Fruit fly (Drosophila melanogaster) whole organism, wandering third instar larva: ENCODE results near the gene Fkbp39.

Experiments
- Abd-B ChIP-seq: fragments of >200 bp; optimal IDR thresholded peaks from 2 replicates; lab custom pipeline; 2017; ENCODE audit warnings: missing biosample characterization, missing genetic modification characterization
- CG32264 ChIP-seq: fragments of 200-800 bp; sonication (Bioruptor generic); optimal IDR thresholded peaks from 2 replicates; lab custom pipeline; 2016; ENCODE audit warnings: missing biosample characterization, missing genetic modification characterization
- CG9705 ChIP-seq: fragments of 200-800 bp; sonication (Bioruptor generic); optimal IDR thresholded peaks from 2 replicates; lab custom pipeline; 2018; ENCODE audit warnings: missing biosample characterization, mild to moderate bottlenecking, missing genetic modification characterization
- CrebA ChIP-seq: fragments of 200-800 bp; sonication (Bioruptor generic); optimal IDR thresholded peaks from 2 replicates; lab custom pipeline; 2016; ENCODE audit warnings: missing biosample characterization, mild to moderate bottlenecking, missing genetic modification characterization, borderline replicate concordance
- Dfd ChIP-seq: fragments of >200 bp; optimal IDR thresholded peaks from 2 replicates; lab custom pipeline; 2017; ENCODE audit warnings: missing biosample characterization, missing genetic modification characterization
- Dif ChIP-seq: fragments of 200-275, 200-300 bp; sonication (Bioruptor generic); optimal IDR thresholded peaks from 2 replicates; lab custom pipeline; 2018; ENCODE audit warnings: missing biosample characterization, missing genetic modification characterization; ENCODE audit not compliant: partially characterized antibody
- GATAd ChIP-seq: sonication (Bioruptor generic); optimal IDR thresholded peaks from 2 replicates; lab custom pipeline; 2016; ENCODE audit warnings: missing biosample characterization, missing genetic modification characterization
- HLH106 ChIP-seq: fragments of 200-800 bp; optimal IDR thresholded peaks from 3 replicates; lab custom pipeline; 2019; ENCODE audit warnings: missing biosample characterization, mild to moderate bottlenecking, missing genetic modification characterization, moderate library complexity
- Hnf4 ChIP-seq: fragments of 200-800 bp; sonication (Bioruptor generic); optimal IDR thresholded peaks from 2 replicates; lab custom pipeline; 2016; ENCODE audit warnings: missing biosample characterization, mild to moderate bottlenecking, missing genetic modification characterization
- Hr78 ChIP-seq: fragments of >200 bp; optimal IDR thresholded peaks from 2 replicates; lab custom pipeline; 2017; ENCODE audit warnings: missing biosample characterization, missing genetic modification characterization
- Hr83 ChIP-seq: fragments of 200-300 bp; sonication (Bioruptor generic); optimal IDR thresholded peaks from 2 replicates; lab custom pipeline; 2016; ENCODE audit warnings: missing biosample characterization, mild to moderate bottlenecking, missing genetic modification characterization, moderate library complexity; ENCODE audit not compliant: poor library complexity, severe bottlenecking
- Jra ChIP-seq: sonication (Bioruptor generic); optimal IDR thresholded peaks from 2 replicates; lab custom pipeline; 2016; ENCODE audit warnings: missing biosample characterization, missing genetic modification characterization
- Mio ChIP-seq: sonication (Bioruptor generic); optimal IDR thresholded peaks from 2 replicates; lab custom pipeline; 2016; ENCODE audit warnings: missing biosample characterization, missing genetic modification characterization
- Myc ChIP-seq: fragments of >200 bp; optimal IDR thresholded peaks from 2 replicates; lab custom pipeline; 2017
- N ChIP-seq: fragments of >200 bp; optimal IDR thresholded peaks from 2 replicates; lab custom pipeline; 2018; ENCODE audit warnings: missing biosample characterization, missing external identifiers, missing genetic modification characterization
- OdsH ChIP-seq: fragments of 200-800 bp; sonication (Bioruptor generic); optimal IDR thresholded peaks from 2 replicates; lab custom pipeline; 2016; ENCODE audit warnings: missing biosample characterization, mild to moderate bottlenecking, missing genetic modification characterization
- Rel ChIP-seq, 2 experiments: fragments of 200-800 bp; sonication (Bioruptor generic) in 1 of 2; optimal IDR thresholded peaks; 2 replicates in 1 of 2; 3 replicates in 1 of 2; lab custom pipeline; 2016 to 2019; ENCODE audit warnings: mild to moderate bottlenecking in 2 of 2, missing biosample characterization in 2 of 2, missing genetic modification characterization in 2 of 2, moderate library complexity in 1 of 2
- Sp1 ChIP-seq: fragments of 200-800 bp; sonication (Bioruptor generic); optimal IDR thresholded peaks from 3 replicates; lab custom pipeline; 2019; ENCODE audit warnings: missing biosample characterization, mild to moderate bottlenecking, missing genetic modification characterization, moderate library complexity
- Vsx2 ChIP-seq: fragments of 200-300, 225-300 bp; sonication (Bioruptor generic); optimal IDR thresholded peaks from 2 replicates; lab custom pipeline; 2018; ENCODE audit warnings: missing biosample characterization, missing genetic modification characterization; ENCODE audit not compliant: partially characterized antibody
- br ChIP-seq: fragments of 200-800 bp; sonication (Bioruptor generic); optimal IDR thresholded peaks from 2 replicates; lab custom pipeline; 2016; ENCODE audit warnings: missing biosample characterization, missing genetic modification characterization
- brk ChIP-seq: fragments of 200-800 bp; sonication (Bioruptor generic); optimal IDR thresholded peaks from 2 replicates; lab custom pipeline; 2016; ENCODE audit warnings: missing biosample characterization, mild to moderate bottlenecking, missing genetic modification characterization
- dl ChIP-seq, 2 experiments: fragments of 175-275, 200-275 bp in 1 of 2; fragments of 200-275 bp in 1 of 2; sonication (Bioruptor generic); optimal IDR thresholded peaks; lab custom pipeline; 2018; ENCODE audit warnings: mild to moderate bottlenecking in 2 of 2, missing biosample characterization in 2 of 2, missing genetic modification characterization in 2 of 2, moderate library complexity in 2 of 2; ENCODE audit not compliant: partially characterized antibody in 2 of 2, insufficient read depth in 1 of 2
- dmrt93B ChIP-seq: fragments of 200-800 bp; sonication (Bioruptor generic); optimal IDR thresholded peaks from 2 replicates; lab custom pipeline; 2018; ENCODE audit warnings: missing biosample characterization, mild to moderate bottlenecking, missing genetic modification characterization
- dsf ChIP-seq: sonication (Bioruptor generic); optimal IDR thresholded peaks from 2 replicates; lab custom pipeline; 2016; ENCODE audit warnings: missing biosample characterization, missing genetic modification characterization, borderline replicate concordance
- ey ChIP-seq: fragments of 200-800 bp; sonication (Bioruptor generic); optimal IDR thresholded peaks from 2 replicates; lab custom pipeline; 2016; ENCODE audit warnings: missing biosample characterization, missing genetic modification characterization
- foxo ChIP-seq, 2 experiments: fragments of 200-800 bp; sonication (Bioruptor generic); optimal IDR thresholded peaks; 2 replicates in 1 of 2; 3 replicates in 1 of 2; lab custom pipeline; 2016 to 2017; ENCODE audit warnings: missing biosample characterization in 2 of 2, missing genetic modification characterization in 2 of 2
- fru ChIP-seq: fragments of 200-800 bp; sonication (Bioruptor generic); optimal IDR thresholded peaks from 3 replicates; lab custom pipeline; 2016; ENCODE audit warnings: missing biosample characterization, mild to moderate bottlenecking, missing genetic modification characterization
- h ChIP-seq: fragments of 200-800 bp; sonication (Bioruptor generic); optimal IDR thresholded peaks from 3 replicates; lab custom pipeline; 2016; ENCODE audit warnings: missing biosample characterization, mild to moderate bottlenecking, missing genetic modification characterization
- jim ChIP-seq: fragments of 175-275, 200-325 bp; sonication (Bioruptor generic); optimal IDR thresholded peaks from 2 replicates; lab custom pipeline; 2016; ENCODE audit warnings: missing biosample characterization, mild to moderate bottlenecking, missing genetic modification characterization
- lola ChIP-seq: fragments of >200 bp; optimal IDR thresholded peaks from 2 replicates; lab custom pipeline; 2017; ENCODE audit warnings: missing biosample characterization, missing genetic modification characterization
- pan ChIP-seq: fragments of >200 bp; optimal IDR thresholded peaks from 2 replicates; lab custom pipeline; 2017
- psq ChIP-seq: fragments of 200-800 bp; sonication (Bioruptor generic); optimal IDR thresholded peaks from 3 replicates; lab custom pipeline; 2017; ENCODE audit warnings: missing biosample characterization, mild to moderate bottlenecking, missing genetic modification characterization, moderate library complexity
- rgr ChIP-seq: fragments of 200-800 bp; sonication (Bioruptor generic); optimal IDR thresholded peaks from 3 replicates; lab custom pipeline; 2016; ENCODE audit warnings: missing biosample characterization, mild to moderate bottlenecking, missing genetic modification characterization
- sage ChIP-seq: fragments of 200-800 bp; sonication (Bioruptor generic); optimal IDR thresholded peaks from 2 replicates; lab custom pipeline; 2016; ENCODE audit warnings: missing biosample characterization, mild to moderate bottlenecking, missing genetic modification characterization
- tai ChIP-seq: sonication (Bioruptor generic); optimal IDR thresholded peaks from 2 replicates; lab custom pipeline; 2016; ENCODE audit warnings: missing biosample characterization, missing genetic modification characterization

Fkbp39 gene

dm6 chr3R:15290642-15291118 is 42.3 kb downstream of the Fkbp39 start, which contains the start of gene CG45218:
Gene CG45218 (minus strand): TSS chr3R:15290799.
- TF ChIP-seq Myc = no peak
- TF ChIP-seq dmrt93B (GFP tag; lab: Kevin White, UChicago) = no peak
- TF ChIP-seq Jra (GFP tag; lab: Kevin White, UChicago) = peak; percentile 55
- TF ChIP-seq Vsx2 (GFP tag; lab: Kevin White, UChicago) = peak; percentile 21
- peak; percentile 78 for TF ChIP-seq Hr83 (GFP tag; lab: Kevin White, UChicago)
- peak; percentile 45 for TF ChIP-seq N (GFP tag; lab: Kevin White, UChicago)
- peak; percentile 68 for TF ChIP-seq Dif (GFP tag; lab: Kevin White, UChicago)
- peak; percentile 46 for TF ChIP-seq br
- peak in 1 of 2 experiments; percentile 7 for TF ChIP-seq dl (GFP tag; optimal IDR thresholded peaks at IDR 0.05; lab: Kevin White, UChicago; ENCODE audit: insufficient read depth in 1 of 2, partially characterized antibody in 2 of 2)
- no peak for TF ChIP-seq Sp1 (GFP tag; lab: Kevin White, UChicago)
- peak; percentile 68 for TF ChIP-seq h (GFP tag; lab: Kevin White, UChicago)
- peak; percentile 19 for TF ChIP-seq OdsH (GFP tag; lab: Kevin White, UChicago)
- TF ChIP-seq Abd-B (GFP tag; lab: Kevin White, UChicago) = no peak
- no peak for TF ChIP-seq CrebA (GFP tag; lab: Kevin White, UChicago)
- TF ChIP-seq foxo (GFP tag; optimal IDR thresholded peaks at IDR 0.05; lab: Kevin White, UChicago) = peak in 1 of 2 experiments; percentile 23
- TF ChIP-seq Hr78 (GFP tag; lab: Kevin White, UChicago) = no peak
- TF ChIP-seq HLH106 = no peak
- TF ChIP-seq rgr (GFP tag; lab: Kevin White, UChicago) = no peak
- TF ChIP-seq, all 38 proteins: peak for 10

- TF ChIP-seq pan (lab: Kevin White, UChicago) (no peak), psq (GFP tag; lab: Kevin White, UChicago) (no peak), dl (GFP tag; optimal IDR thresholded peaks at IDR 0.05; lab: Kevin White, UChicago; ENCODE audit: insufficient read depth in 1 of 2, partially characterized antibody in 2 of 2) (no peak)
These were observed 42.9 kb downstream of the Fkbp39 start for dm6 chr3R:15289828-15290641.

dm6 chr3R:15288802-15289201 is 44.1 kb downstream of the Fkbp39 start:
- TF ChIP-seq jim (GFP tag; lab: Kevin White, UChicago) (no peak), brk (no peak), Dfd (GFP tag; lab: Kevin White, UChicago) (no peak), foxo (GFP tag; optimal IDR thresholded peaks at IDR 0.05; lab: Kevin White, UChicago) (no peak), HLH106 (no peak), h (GFP tag; lab: Kevin White, UChicago) (no peak), Rel (GFP tag; optimal IDR thresholded peaks at IDR 0.05; lab: Kevin White, UChicago) (no peak), Rel (tag; optimal IDR thresholded peaks at IDR 0.05; lab: Kevin White, UChicago) (no peak), br (no peak), fru (GFP tag; lab: Kevin White, UChicago) (no peak), lola (GFP tag; lab: Kevin White, UChicago) (no peak), OdsH (GFP tag; lab: Kevin White, UChicago) (no peak), Myc (no peak), ey (no peak), dl (GFP tag; optimal IDR thresholded peaks at IDR 0.05; lab: Kevin White, UChicago; ENCODE audit: insufficient read depth in 1 of 2, partially characterized antibody in 2 of 2) (no peak), tai (GFP tag; lab: Kevin White, UChicago) (no peak)
- TF ChIP-seq, all 38 proteins: peak for 0

dm6 chr3R:15287763-15288162 is 45.2 kb downstream of the Fkbp39 start:
- TF ChIP-seq lola (GFP tag; lab: Kevin White, UChicago) (no peak), CG9705 (GFP tag; lab: Kevin White, UChicago) (no peak), br (no peak), N (GFP tag; lab: Kevin White, UChicago) (no peak), tai (GFP tag; lab: Kevin White, UChicago) (no peak), OdsH (GFP tag; lab: Kevin White, UChicago) (no peak), dl (GFP tag; optimal IDR thresholded peaks at IDR 0.05; lab: Kevin White, UChicago; ENCODE audit: insufficient read depth in 1 of 2, partially characterized antibody in 2 of 2) (peak; percentile 68 to 71), dsf (no peak), HLH106 (peak; percentile 30), Vsx2 (GFP tag; lab: Kevin White, UChicago) (peak; percentile 76), psq (GFP tag; lab: Kevin White, UChicago) (no peak), brk (no peak), sage (no peak), CG32264 (no peak), fru (GFP tag; lab: Kevin White, UChicago) (no peak), Myc (peak; percentile 73), Sp1 (GFP tag; lab: Kevin White, UChicago) (no peak), Dif (GFP tag; lab: Kevin White, UChicago) (peak; percentile 86), dmrt93B (GFP tag; lab: Kevin White, UChicago) (no peak), Mio (no peak), foxo (GFP tag; optimal IDR thresholded peaks at IDR 0.05; lab: Kevin White, UChicago) (peak in 1 of 2 experiments; percentile 14), Dfd (GFP tag; lab: Kevin White, UChicago) (no peak), GATAd (GFP tag; lab: Kevin White, UChicago) (no peak), Abd-B (GFP tag; lab: Kevin White, UChicago) (no peak), pan (lab: Kevin White, UChicago) (no peak), Hr78 (GFP tag; lab: Kevin White, UChicago) (no peak), CrebA (GFP tag; lab: Kevin White, UChicago) (no peak), Jra (GFP tag; lab: Kevin White, UChicago) (no peak), Rel (GFP tag; optimal IDR thresholded peaks at IDR 0.05; lab: Kevin White, UChicago) (no peak), Rel (tag; optimal IDR thresholded peaks at IDR 0.05; lab: Kevin White, UChicago) (peak; percentile 39), Hnf4 (GFP tag; lab: Kevin White, UChicago) (no peak)
